Fruit fly (Drosophila melanogaster) whole organism, embryonic: ENCODE data around the gene DCTN6-p27.

ENCODE experiments used
- Aef1 ChIP-seq: fragments of 200-800 bp; sonication (Bioruptor generic); IDR thresholded peaks from 3 replicates; pipeline ENCODE4 v1.3.6; 2022; ENCODE audit warnings: missing biosample characterization, missing genetic modification characterization
- CG10462 ChIP-seq: fragments of 200-800 bp; sonication (Bioruptor generic); optimal IDR thresholded peaks from 2 replicates; lab custom pipeline; 2016; ENCODE audit warnings: missing biosample characterization, missing genetic modification characterization
- CG11093 ChIP-seq: fragments of 200-800 bp; sonication (Bioruptor generic); IDR thresholded peaks from 3 replicates; pipeline ENCODE4 v1.3.6; 2022; ENCODE audit warnings: missing biosample characterization, missing genetic modification characterization
- CG14014 ChIP-seq: fragments of 200-800 bp; sonication (Bioruptor generic); IDR thresholded peaks from 2 replicates; pipeline ENCODE4 v1.3.6; 2022; ENCODE audit warnings: missing biosample characterization, missing genetic modification characterization
- CG15073 ChIP-seq: fragments of 200-800 bp; sonication (Bioruptor generic); optimal IDR thresholded peaks from 2 replicates; lab custom pipeline; 2016; ENCODE audit warnings: missing biosample characterization, missing genetic modification characterization
- CG17385 ChIP-seq: fragments of 200-800 bp; sonication (Bioruptor generic); optimal IDR thresholded peaks from 3 replicates; lab custom pipeline; 2018; ENCODE audit warnings: missing biosample characterization, mild to moderate bottlenecking, missing genetic modification characterization
- CG17912 ChIP-seq: fragments of 200-800 bp; sonication (Bioruptor generic); optimal IDR thresholded peaks from 2 replicates; lab custom pipeline; 2018; ENCODE audit warnings: missing biosample characterization, mild to moderate bottlenecking, missing genetic modification characterization
- CG2199 ChIP-seq: fragments of 200-800 bp; sonication (Bioruptor generic); IDR thresholded peaks from 3 replicates; pipeline ENCODE4 v1.3.6; 2022; ENCODE audit warnings: missing biosample characterization, missing genetic modification characterization
- CG4424 ChIP-seq: fragments of 200-800 bp; sonication (Bioruptor generic); optimal IDR thresholded peaks from 3 replicates; lab custom pipeline; 2016; ENCODE audit warnings: missing biosample characterization, missing genetic modification characterization
- CG5245 ChIP-seq: fragments of 200-800 bp; sonication (Bioruptor generic); optimal IDR thresholded peaks from 3 replicates; lab custom pipeline; 2016; ENCODE audit warnings: missing biosample characterization, missing genetic modification characterization
- CG6272 ChIP-seq: fragments of 200-800 bp; sonication (Bioruptor generic); IDR thresholded peaks from 2 replicates; pipeline ENCODE4 v1.3.6; 2022; ENCODE audit warnings: missing biosample characterization, missing genetic modification characterization
- CG6813 ChIP-seq: fragments of 200-800 bp; sonication (Bioruptor generic); optimal IDR thresholded peaks from 2 replicates; lab custom pipeline; 2017; ENCODE audit warnings: missing biosample characterization, missing genetic modification characterization, mild to moderate bottlenecking, moderate library complexity, missing genetic modification reagents
- CG6854 ChIP-seq: fragments of 200-800 bp; sonication (Bioruptor generic); optimal IDR thresholded peaks from 3 replicates; lab custom pipeline; 2017; ENCODE audit warnings: missing biosample characterization, mild to moderate bottlenecking, missing genetic modification characterization
- CG7839 ChIP-seq: fragments of 200-800 bp; sonication (Bioruptor generic); optimal IDR thresholded peaks from 3 replicates; lab custom pipeline; 2018; ENCODE audit warnings: missing biosample characterization, mild to moderate bottlenecking, missing genetic modification characterization, moderate library complexity
- CG7963 ChIP-seq: fragments of 200-800 bp; sonication (Bioruptor generic); IDR thresholded peaks from 3 replicates; pipeline ENCODE4 v1.3.6; 2022; ENCODE audit warnings: missing biosample characterization, missing genetic modification characterization; ENCODE audit not compliant: partially characterized antibody
- CG8765 ChIP-seq: fragments of 200-800 bp; sonication (Bioruptor generic); IDR thresholded peaks from 2 replicates; pipeline ENCODE4 v1.3.6; 2022; ENCODE audit warnings: missing biosample characterization, missing genetic modification characterization
- HmgD ChIP-seq: fragments of 200-800 bp; sonication (Bioruptor generic); optimal IDR thresholded peaks from 3 replicates; lab custom pipeline; 2016; ENCODE audit warnings: missing biosample characterization, missing genetic modification characterization
- HmgZ ChIP-seq: fragments of 200-800 bp; sonication (Bioruptor generic); optimal IDR thresholded peaks from 2 replicates; lab custom pipeline; 2018; ENCODE audit warnings: missing biosample characterization, mild to moderate bottlenecking, missing genetic modification characterization
- NC2α ChIP-seq: fragments of 200-800 bp; sonication (Bioruptor generic); optimal IDR thresholded peaks from 2 replicates; lab custom pipeline; 2016; ENCODE audit warnings: missing biosample characterization, missing genetic modification characterization
- NC2β ChIP-seq: fragments of 200-800 bp; sonication (Bioruptor generic); optimal IDR thresholded peaks from 2 replicates; lab custom pipeline; 2016; ENCODE audit warnings: missing biosample characterization, missing genetic modification characterization
- Xrp1 ChIP-seq: fragments of 200-800 bp; sonication (Bioruptor generic); IDR thresholded peaks from 2 replicates; pipeline ENCODE4 v1.3.6; 2022; ENCODE audit warnings: missing biosample characterization, missing genetic modification characterization
- YL-1 ChIP-seq: fragments of 200-800 bp; sonication (Bioruptor generic); optimal IDR thresholded peaks from 3 replicates; lab custom pipeline; 2017; ENCODE audit warnings: missing biosample characterization, mild to moderate bottlenecking, missing genetic modification characterization
- ac ChIP-seq: fragments of 200-800 bp; sonication (Bioruptor generic); optimal IDR thresholded peaks from 3 replicates; lab custom pipeline; 2017; ENCODE audit warnings: missing biosample characterization, mild to moderate bottlenecking, missing genetic modification characterization
- bigmax ChIP-seq: fragments of 200-800 bp; sonication (Bioruptor generic); optimal IDR thresholded peaks from 2 replicates; lab custom pipeline; 2018; ENCODE audit warnings: missing biosample characterization, mild to moderate bottlenecking, missing genetic modification characterization
- bsh ChIP-seq, 2 experiments: fragments of 200-800 bp; sonication (Bioruptor generic); optimal IDR thresholded peaks; 2 replicates each; lab custom pipeline; 2017 to 2018; ENCODE audit warnings: mild to moderate bottlenecking in 2 of 2, missing biosample characterization in 2 of 2, missing genetic modification characterization in 2 of 2, moderate library complexity in 1 of 2
- chinmo ChIP-seq: fragments of 200-800 bp; sonication (Bioruptor generic); IDR thresholded peaks from 4 replicates; pipeline ENCODE4 v1.3.6; 2022; ENCODE audit warnings: missing biosample characterization, missing genetic modification characterization; ENCODE audit not compliant: partially characterized antibody
- dysf ChIP-seq: fragments of 200-800 bp; sonication (Bioruptor generic); IDR thresholded peaks from 3 replicates; pipeline ENCODE4 v1.3.6; 2022; ENCODE audit warnings: missing biosample characterization, missing genetic modification characterization
- eve ChIP-seq, 2 experiments: fragments of >200 bp; optimal IDR thresholded peaks; 2 replicates each; lab custom pipeline; 2017; ENCODE audit warnings: missing biosample characterization in 2 of 2, missing genetic modification characterization in 2 of 2
- ham ChIP-seq: fragments of 200-800 bp; sonication (Bioruptor generic); IDR thresholded peaks from 2 replicates; pipeline ENCODE4 v1.3.6; 2022; ENCODE audit warnings: missing biosample characterization, missing genetic modification characterization
- lmd ChIP-seq: fragments of 200-800 bp; sonication (Bioruptor generic); IDR thresholded peaks from 2 replicates; pipeline ENCODE4 v1.3.6; 2022; ENCODE audit warnings: missing biosample characterization, missing genetic modification characterization
- luna ChIP-seq: fragments of 200-800 bp; sonication (Bioruptor generic); optimal IDR thresholded peaks from 2 replicates; lab custom pipeline; 2016; ENCODE audit warnings: missing biosample characterization, missing genetic modification characterization
- mirr ChIP-seq: fragments of 200-800 bp; sonication (Bioruptor generic); optimal IDR thresholded peaks from 3 replicates; lab custom pipeline; 2018; ENCODE audit warnings: missing biosample characterization, mild to moderate bottlenecking, missing genetic modification characterization
- p53 ChIP-seq: fragments of 200-800 bp; sonication (Bioruptor generic); optimal IDR thresholded peaks from 2 replicates; lab custom pipeline; 2016; ENCODE audit warnings: missing biosample characterization, missing genetic modification characterization
- peb ChIP-seq: fragments of 200-800 bp; sonication (Bioruptor generic); IDR thresholded peaks from 2 replicates; pipeline ENCODE4 v1.3.6; 2022; ENCODE audit warnings: missing biosample characterization, missing genetic modification characterization
- pita ChIP-seq: fragments of 200-800 bp; sonication (Bioruptor generic); optimal IDR thresholded peaks from 2 replicates; lab custom pipeline; 2017; ENCODE audit warnings: missing biosample characterization, mild to moderate bottlenecking, missing genetic modification characterization
- pnt ChIP-seq: fragments of 200-800 bp; sonication (Bioruptor generic); optimal IDR thresholded peaks from 3 replicates; lab custom pipeline; 2016; ENCODE audit warnings: missing biosample characterization, missing genetic modification characterization
- sc ChIP-seq, 3 experiments: fragments of >200 bp in 2 of 3; fragments of 200-800 bp in 1 of 3; sonication (Bioruptor generic) in 1 of 3; optimal IDR thresholded peaks; 2 replicates in 2 of 3; 3 replicates in 1 of 3; lab custom pipeline; 2017; ENCODE audit warnings: mild to moderate bottlenecking in 1 of 3, missing biosample characterization in 1 of 3, missing genetic modification characterization in 1 of 3, missing genetic modification reagents in 1 of 3
- so ChIP-seq: fragments of 200-800 bp; sonication (Bioruptor generic); IDR thresholded peaks from 3 replicates; pipeline ENCODE4 v1.3.6; 2022; ENCODE audit warnings: missing biosample characterization, missing genetic modification characterization
- unc-4 ChIP-seq: fragments of 200-800 bp; sonication (Bioruptor generic); IDR thresholded peaks from 2 replicates; pipeline ENCODE4 v1.3.6; 2022; ENCODE audit warnings: missing biosample characterization, missing genetic modification characterization; ENCODE audit not compliant: partially characterized antibody

Gene DCTN6-p27

dm6 chr2L:19159552-19160406 lies 27.7 kb downstream of the DCTN6-p27 start (continued):
- TF ChIP-seq CG6813 (GFP tag; lab: Kevin White, UChicago) = no peak
- no peak for TF ChIP-seq CG17385 (GFP tag; lab: Kevin White, UChicago)
- no peak for TF ChIP-seq HmgZ (tag; lab: Kevin White, UChicago)
- no peak for TF ChIP-seq CG17912 (GFP tag; lab: Kevin White, UChicago)
- TF ChIP-seq CG6854 (GFP tag; lab: Kevin White, UChicago) = peak; percentile 8
- no peak for TF ChIP-seq ham (GFP tag; lab: Robert Waterston, UW)
- TF ChIP-seq eve (GFP tag; optimal IDR thresholded peaks at IDR 0.05; lab: Kevin White, UChicago) = peak in 1 of 2 experiments; percentile 9
- TF ChIP-seq bsh (GFP tag; optimal IDR thresholded peaks at IDR 0.05; lab: Kevin White, UChicago) = no peak
- TF ChIP-seq unc-4 (GFP tag; lab: Robert Waterston, UW) = no peak
- no peak for TF ChIP-seq p53 (GFP tag; lab: Kevin White, UChicago)
- TF ChIP-seq CG2199 (GFP tag; lab: Robert Waterston, UW) = peak; percentile 72
- TF ChIP-seq CG14014 (GFP tag; lab: Robert Waterston, UW) = peak; percentile 18; the same call in 1 of the 2 replicates
- no peak for TF ChIP-seq CG7963 (GFP tag; lab: Robert Waterston, UW)
- TF ChIP-seq CG5245 = no peak
- TF ChIP-seq CG15073 = peak; percentile 94
- TF ChIP-seq CG10462 (GFP tag; lab: Kevin White, UChicago) = no peak
- TF ChIP-seq CG8765 (GFP tag; lab: Robert Waterston, UW) = no peak
- TF ChIP-seq chinmo (GFP tag; lab: Robert Waterston, UW) = peak; percentile 82; the same call in 3 of the 4 replicates
- no peak for TF ChIP-seq lmd (GFP tag; lab: Robert Waterston, UW)
- TF ChIP-seq YL-1 (GFP tag; lab: Kevin White, UChicago) = no peak
- TF ChIP-seq NC2α (GFP tag; lab: Kevin White, UChicago) = peak; percentile 4
- TF ChIP-seq NC2β (GFP tag; lab: Kevin White, UChicago) = no peak
- no peak for TF ChIP-seq Aef1 (GFP tag; lab: Robert Waterston, UW)
- TF ChIP-seq pita (GFP tag; lab: Kevin White, UChicago) = no peak
- TF ChIP-seq dysf = 0 out of 3 replicates have a peak, but pooled peaks have one; percentile 1
- TF ChIP-seq CG7839 (tag; lab: Kevin White, UChicago) = no peak
- TF ChIP-seq pnt (GFP tag; lab: Kevin White, UChicago) = no peak
- 0 out of 3 replicates have a peak, but pooled peaks have one; percentile 1 for TF ChIP-seq CG11093
- TF ChIP-seq HmgD (GFP tag; lab: Kevin White, UChicago) = no peak
- no peak for TF ChIP-seq CG4424 (GFP tag; lab: Kevin White, UChicago)
- TF ChIP-seq bigmax (GFP tag; lab: Kevin White, UChicago) = no peak
- no peak for TF ChIP-seq peb (GFP tag; lab: Robert Waterston, UW)
- TF ChIP-seq so (GFP tag; lab: Robert Waterston, UW) = no peak
- no peak for TF ChIP-seq Xrp1 (GFP tag; lab: Robert Waterston, UW)
- TF ChIP-seq mirr = peak; percentile 51
- TF ChIP-seq luna = no peak
- no peak for TF ChIP-seq sc (optimal IDR thresholded peaks at IDR 0.05; lab: Kevin White, UChicago)
- TF ChIP-seq sc (GFP tag; optimal IDR thresholded peaks at IDR 0.05; lab: Kevin White, UChicago) = peak; percentile 1
- TF ChIP-seq CG6272 (GFP tag; lab: Robert Waterston, UW) = no peak
- no peak for TF ChIP-seq ac
